Worm (Caenorhabditis elegans) whole organism, mixed stage, embryonic: ENCODE results near the gene glb-11.

ENCODE experiments used
- blmp-1 ChIP-seq: fragments of 150-350 bp; optimal IDR thresholded peaks from 2 replicates; lab custom pipeline; 2014; ENCODE audit warnings: missing biosample characterization, missing genetic modification characterization
- drap-1 ChIP-seq: fragments of 200-800 bp; sonication (Bioruptor generic); optimal IDR thresholded peaks from 3 replicates; lab custom pipeline; 2018; ENCODE audit warnings: mild to moderate bottlenecking, missing genetic modification characterization, missing compliant biosample characterization
- lsy-2 ChIP-seq: fragments of 150-350 bp; optimal IDR thresholded peaks from 2 replicates; lab custom pipeline; 2014; ENCODE audit warnings: missing biosample characterization, missing genetic modification characterization
- mab-5 ChIP-seq: fragments of 150-350 bp; optimal IDR thresholded peaks from 2 replicates; lab custom pipeline; 2014; ENCODE audit warnings: missing biosample characterization, missing genetic modification characterization
- nhr-2 ChIP-seq: fragments of 150-350 bp; optimal IDR thresholded peaks from 2 replicates; lab custom pipeline; 2014; ENCODE audit warnings: missing biosample characterization, missing genetic modification characterization
- nhr-237 ChIP-seq: fragments of 150-350 bp; optimal IDR thresholded peaks from 2 replicates; lab custom pipeline; 2014; ENCODE audit warnings: missing biosample characterization, missing genetic modification characterization
- pha-4 ChIP-seq: fragments of 150-350 bp; optimal IDR thresholded peaks from 2 replicates; lab custom pipeline; 2018; ENCODE audit warnings: missing biosample characterization, missing genetic modification reagents, missing genetic modification characterization
- sem-2 ChIP-seq: fragments of 200-800 bp; sonication (Bioruptor generic); optimal IDR thresholded peaks from 2 replicates; lab custom pipeline; 2018; ENCODE audit warnings: mild to moderate bottlenecking, missing genetic modification characterization, missing compliant biosample characterization
- unc-120 ChIP-seq: sonication (generic microtip); optimal IDR thresholded peaks from 2 replicates; lab custom pipeline; 2017; ENCODE audit warnings: missing genetic modification characterization, missing compliant biosample characterization; ENCODE audit not compliant: poor library complexity, severe bottlenecking
- unc-62 ChIP-seq: fragments of 150-350 bp; optimal IDR thresholded peaks from 2 replicates; lab custom pipeline; 2014; ENCODE audit warnings: missing biosample characterization, missing genetic modification reagents, missing genetic modification characterization
- ztf-11 ChIP-seq: fragments of 150-350 bp; optimal IDR thresholded peaks from 2 replicates; lab custom pipeline; 2014; ENCODE audit warnings: missing biosample characterization, missing genetic modification characterization

DNA sequence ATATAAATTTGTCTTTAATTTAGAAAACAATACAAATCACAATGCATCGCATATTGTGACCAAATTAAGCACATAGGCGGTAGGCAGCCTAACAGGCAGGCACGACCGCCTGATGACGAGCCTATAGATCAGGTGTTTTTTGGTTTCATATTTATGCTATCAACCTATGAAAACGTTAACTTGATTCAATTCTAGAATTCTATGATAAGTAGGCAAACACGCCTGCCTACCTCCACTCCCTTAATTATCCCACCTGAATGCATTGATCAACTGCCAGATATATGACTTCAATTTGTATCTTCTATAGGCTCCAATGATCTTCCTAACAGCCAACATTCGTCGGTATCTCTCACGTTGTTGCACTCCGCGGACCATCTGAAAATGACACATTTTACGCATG, 38.9 kb upstream of the glb-11 start:
- TF ChIP-seq unc-62 (GFP tag; lab: Kevin White, UChicago) (no peak), nhr-237 (tag; lab: Kevin White, UChicago) (no peak), drap-1 (GFP tag; lab: Kevin White, UChicago) (no peak), mab-5 (tag; lab: Kevin White, UChicago) (no peak), lsy-2 (tag; lab: Kevin White, UChicago) (no peak), blmp-1 (no peak), unc-120 (no peak), pha-4 (tag; lab: Kevin White, UChicago) (no peak), ztf-11 (no peak), sem-2 (GFP tag; lab: Kevin White, UChicago) (no peak), nhr-2 (tag; lab: Kevin White, UChicago) (no peak)
